Fruit fly (Drosophila melanogaster): Measurements from ENCODE around the gene Cpr76Bd.

DNA sequence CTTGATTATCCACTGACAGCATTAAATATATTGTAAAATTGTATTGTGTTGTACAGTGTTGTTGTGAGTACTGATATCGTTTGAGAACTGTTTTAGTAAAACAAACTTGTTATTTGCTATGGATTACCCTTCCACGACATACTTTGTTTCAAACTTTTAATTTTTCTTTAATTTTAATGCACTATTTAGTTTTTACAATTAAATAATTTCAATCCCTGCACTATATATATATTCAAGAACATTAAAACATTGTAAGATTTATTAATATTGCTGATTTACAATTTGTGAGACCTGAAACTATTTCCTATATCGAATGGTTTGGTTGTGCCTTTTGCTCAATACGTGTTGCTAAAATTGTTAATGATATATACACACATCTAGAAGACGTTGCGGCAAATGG is 11.6 kb downstream of the Cpr76Bd start, which contains the start of the genes CG46434 and Dred:
- TF ChIP-seq pan (optimal IDR thresholded peaks at IDR 0.05), result no peak
- TF ChIP-seq Abd-B (GFP tag; optimal IDR thresholded peaks at IDR 0.05), result no peak
- no peak for TF ChIP-seq OdsH (GFP tag; optimal IDR thresholded peaks at IDR 0.05)
- TF ChIP-seq woc (GFP tag; optimal IDR thresholded peaks at IDR 0.05), result no peak
- TF ChIP-seq fru (GFP tag; optimal IDR thresholded peaks at IDR 0.05), result no peak
- TF ChIP-seq HLH106 (tag; optimal IDR thresholded peaks at IDR 0.05), result no peak
- TF ChIP-seq Sp1 (GFP tag; optimal IDR thresholded peaks at IDR 0.05), result no peak
- TF ChIP-seq dsf (GFP tag; optimal IDR thresholded peaks at IDR 0.05; ENCODE audit: borderline replicate concordance), result no peak
- no peak for TF ChIP-seq jim (GFP tag; optimal IDR thresholded peaks at IDR 0.05)
- TF ChIP-seq psq (GFP tag; optimal IDR thresholded peaks at IDR 0.05), result no peak
- TF ChIP-seq Rel (GFP tag; optimal IDR thresholded peaks at IDR 0.05), result no peak
- no peak for TF ChIP-seq Rel (tag; optimal IDR thresholded peaks at IDR 0.05)
- TF ChIP-seq usp (GFP tag; optimal IDR thresholded peaks at IDR 0.05), result no peak
- TF ChIP-seq rgr (GFP tag; optimal IDR thresholded peaks at IDR 0.05), result no peak
- no peak for TF ChIP-seq tai (GFP tag; optimal IDR thresholded peaks at IDR 0.05)
